Worm (Caenorhabditis elegans): ENCODE results near the gene tsen-2.

tsen-2 gene

ce11 chrIII:11907177-11907576 lies 9.1 kb upstream of the tsen-2 start, which contains the start of gene sdz-33:
TSS of gene sdz-33 (plus strand) at chrIII:11907477.
- TF ChIP-seq nhr-90 (tag; optimal IDR thresholded peaks at IDR 0.05) (no peak), sdz-38 (tag; optimal IDR thresholded peaks at IDR 0.05) (no peak), egl-44 (GFP tag; IDR thresholded peaks at IDR 0.05) (no peak), tbp1 (GFP tag; optimal IDR thresholded peaks at IDR 0.05) (no peak), Y53G8AR.9 (GFP tag; conservative IDR thresholded peaks at IDR 0.05) (no peak), unc-130 (GFP tag; optimal IDR thresholded peaks at IDR 0.05) (no peak), him-1 (tag; optimal IDR thresholded peaks at IDR 0.05) (no peak), die-1 (tag; optimal IDR thresholded peaks at IDR 0.05) (no peak), ztf-22 (GFP tag; optimal IDR thresholded peaks at IDR 0.05) (no peak), F23B12.7 (tag; optimal IDR thresholded peaks at IDR 0.05; ENCODE audit: insufficient read depth) (no peak), ccch-3 (GFP tag; optimal IDR thresholded peaks at IDR 0.05) (no peak), madf-8 (GFP tag; conservative IDR thresholded peaks at IDR 0.05) (no peak), Y56A3A.18 (GFP tag; IDR thresholded peaks at IDR 0.05) (no peak), cebp-1 (GFP tag; IDR thresholded peaks at IDR 0.05) (no peak), cebp-1 (tag; optimal IDR thresholded peaks at IDR 0.05) (no peak), efl-1 (GFP tag; optimal IDR thresholded peaks at IDR 0.05) (no peak), aptf-3 (GFP tag; IDR thresholded peaks at IDR 0.05) (no peak), F52B5.7 (tag; optimal IDR thresholded peaks at IDR 0.05) (no peak)

ce11 chrIII:11902782-11903181 lies 4.7 kb upstream of the tsen-2 start:
- TF ChIP-seq zfh-2 (GFP tag; conservative IDR thresholded peaks at IDR 0.05): peak; percentile 71
- TF ChIP-seq mcd-1 (GFP tag; IDR thresholded peaks at IDR 0.05): 0 out of 2 replicates have a peak, but pooled peaks have one; percentile 14
- TF ChIP-seq Y53G8AR.9 (GFP tag; conservative IDR thresholded peaks at IDR 0.05): no peak
- TF ChIP-seq egrh-3 (GFP tag; IDR thresholded peaks at IDR 0.05): peak; percentile 43; the same call in 1 of the 2 replicates

- TF ChIP-seq him-1 (tag; optimal IDR thresholded peaks at IDR 0.05) (no peak), F10E7.11 (tag; optimal IDR thresholded peaks at IDR 0.05) (no peak), lin-35 (GFP tag; optimal IDR thresholded peaks at IDR 0.05) (no peak), ceh-58 (GFP tag; IDR thresholded peaks at IDR 0.05) (no peak), F52B5.7 (tag; optimal IDR thresholded peaks at IDR 0.05) (no peak), ztf-25 (GFP tag; IDR thresholded peaks at IDR 0.05) (no peak), F57A8.1 (GFP tag; optimal IDR thresholded peaks at IDR 0.05) (no peak), lin-54 (GFP tag; optimal IDR thresholded peaks at IDR 0.05) (no peak), attf-3 (GFP tag; conservative IDR thresholded peaks at IDR 0.05) (no peak), lin-40 (tag; optimal IDR thresholded peaks at IDR 0.05) (no peak), ztf-18 (tag; optimal IDR thresholded peaks at IDR 0.05) (no peak), B0019.2 (GFP tag; conservative IDR thresholded peaks at IDR 0.05) (no peak), dpl-1 (GFP tag; optimal IDR thresholded peaks at IDR 0.05) (no peak), Y56A3A.18 (GFP tag; IDR thresholded peaks at IDR 0.05) (no peak), athp-1 (tag; optimal IDR thresholded peaks at IDR 0.05) (no peak)
These were observed 2.0 kb upstream of the tsen-2 start for ce11 chrIII:11900022-11900421.

ce11 chrIII:11896652-11897051 lies 1.4 kb downstream of the tsen-2 start:
- TF ChIP-seq hmg-1.2 (GFP tag; IDR thresholded peaks at IDR 0.05) (no peak), B0261.1 (tag; optimal IDR thresholded peaks at IDR 0.05) (no peak), mxl-1 (tag; optimal IDR thresholded peaks at IDR 0.05) (no peak), athp-1 (tag; optimal IDR thresholded peaks at IDR 0.05) (no peak), C17E4.6 (GFP tag; IDR thresholded peaks at IDR 0.05) (no peak), ccch-3 (GFP tag; optimal IDR thresholded peaks at IDR 0.05) (no peak), madf-10 (tag; optimal IDR thresholded peaks at IDR 0.05) (no peak), mcd-1 (GFP tag; IDR thresholded peaks at IDR 0.05) (no peak), ztf-18 (tag; optimal IDR thresholded peaks at IDR 0.05) (no peak)

Data from whole organism, young adult.